Worm (Caenorhabditis elegans) whole organism, L2 larva: ENCODE results near the gene sdz-21.

Experiments
- crh-2 ChIP-seq: sonication (generic microtip); optimal IDR thresholded peaks from 2 replicates; lab custom pipeline; 2017; ENCODE audit warnings: missing biosample characterization, missing genetic modification characterization
- dmd-4 ChIP-seq: sonication (generic microtip); optimal IDR thresholded peaks from 2 replicates; lab custom pipeline; 2017; ENCODE audit warnings: missing biosample characterization, missing genetic modification characterization
- egl-27 ChIP-seq: sonication (generic microtip); optimal IDR thresholded peaks from 3 replicates; lab custom pipeline; 2017; ENCODE audit warnings: missing biosample characterization, missing genetic modification reagents, missing genetic modification characterization
- fos-1 ChIP-seq: fragments of 150-350 bp; optimal IDR thresholded peaks from 2 replicates; lab custom pipeline; 2014; ENCODE audit warnings: missing biosample characterization, missing genetic modification characterization
- nhr-25 ChIP-seq: fragments of 150-350 bp; sonication (generic microtip); optimal IDR thresholded peaks from 3 replicates; lab custom pipeline; 2014; ENCODE audit warnings: missing biosample characterization, missing genetic modification characterization

Gene sdz-21

DNA sequence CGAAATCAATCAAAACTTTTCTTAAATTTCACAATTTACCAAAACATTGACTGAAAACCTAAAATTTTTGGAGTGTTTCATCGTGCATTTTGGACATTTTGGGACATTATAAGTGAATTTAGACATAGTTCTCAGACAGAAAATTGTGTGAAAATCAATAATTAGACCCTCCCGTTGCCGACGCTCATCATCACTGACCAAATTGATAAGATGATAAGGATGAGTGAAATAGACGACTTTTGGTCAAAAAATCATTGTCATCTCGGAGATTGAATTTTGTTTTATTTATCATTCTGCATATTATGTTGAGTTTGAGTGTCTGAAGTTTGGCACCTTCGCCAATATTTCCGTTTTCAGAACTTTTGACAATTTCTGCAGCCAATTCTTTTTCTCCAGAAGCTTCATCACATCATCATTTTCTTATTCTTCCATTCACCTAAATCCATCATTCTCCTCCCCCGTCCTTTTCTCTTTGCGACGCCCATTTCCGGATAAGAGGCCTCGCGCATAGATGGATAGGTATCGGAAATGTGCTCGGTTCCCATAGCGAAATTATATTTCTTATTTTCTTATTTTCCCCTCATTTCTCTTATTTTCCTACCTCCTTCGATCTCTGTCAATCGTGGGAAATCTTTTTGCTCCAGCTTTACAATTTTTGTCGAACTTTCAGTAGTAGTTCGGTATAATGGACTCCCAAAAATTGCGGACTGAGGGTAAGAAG lies 45.1 kb downstream of the sdz-21 start, which contains the start of gene bas-1:
TSS of gene bas-1 (plus strand) at position 671 of the 721 bp plus-strand sequence.
- TF ChIP-seq fos-1 (tag; lab: Kevin White, UChicago) (peak; percentile 53), nhr-25 (tag; lab: Kevin White, UChicago) (no peak)

DNA sequence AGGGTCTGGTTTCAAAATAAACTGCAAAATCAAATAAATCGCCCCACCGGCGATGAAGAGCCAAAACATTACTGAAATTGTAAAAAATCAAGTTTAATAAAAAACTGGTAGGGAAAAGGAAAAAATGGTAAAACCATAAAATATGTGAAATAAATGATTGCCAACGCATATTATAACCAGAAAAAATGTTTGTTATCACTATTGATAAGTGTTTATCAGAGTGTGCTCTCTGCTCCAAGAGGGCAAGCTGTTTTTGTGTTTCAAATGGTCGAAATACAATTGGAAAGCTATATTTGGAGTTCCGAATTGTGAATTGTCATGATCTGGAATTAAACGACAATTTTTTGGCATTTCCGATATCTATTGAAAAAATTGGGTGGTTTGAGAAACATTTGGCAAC lies 46.6 kb downstream of the sdz-21 start, which contains the start of gene C05D2.8:
TSS of gene C05D2.8 (minus strand) at position 71 of the 400 bp plus-strand sequence.
- TF ChIP-seq egl-27 (tag; lab: Kevin White, UChicago) (no peak), fos-1 (tag; lab: Kevin White, UChicago) (peak; percentile 69), crh-2 (tag; lab: Kevin White, UChicago) (peak; percentile 6), dmd-4 (tag; lab: Kevin White, UChicago) (no peak)
- TF ChIP-seq, all 48 proteins: peak for 2
